Worm (Caenorhabditis elegans) whole organism, young adult: ENCODE data around the gene ngn-1.
A peak's percentile ranks its signal among the peaks of the same experiment; 100 is the strongest.

Experiments used
- C17E4.6 ChIP-seq: fragments of 200-800 bp; sonication (Bioruptor generic); IDR thresholded peaks from 2 replicates; pipeline ENCODE4 v1.3.6; 2022; ENCODE audit warnings: missing genetic modification reagents, missing genetic modification characterization, missing compliant biosample characterization
- D2030.7 ChIP-seq: fragments of 200-800 bp; sonication (Bioruptor generic); IDR thresholded peaks from 2 replicates; pipeline ENCODE4 v1.3.6; 2022; ENCODE audit warnings: missing genetic modification reagents, missing genetic modification characterization, missing compliant biosample characterization
- F49E8.2 ChIP-seq: sonication (generic microtip); optimal IDR thresholded peaks from 3 replicates; lab custom pipeline; 2017; ENCODE audit warnings: missing genetic modification characterization, mild to moderate bottlenecking, missing compliant biosample characterization, antibody characterized with exemption, moderate library complexity; ENCODE audit not compliant: insufficient read depth
- F55B11.4 ChIP-seq: sonication (generic microtip); optimal IDR thresholded peaks from 2 replicates; lab custom pipeline; 2016; ENCODE audit warnings: missing compliant biosample characterization, missing genetic modification characterization, borderline replicate concordance; ENCODE audit not compliant: insufficient read depth
- F57A8.1 ChIP-seq: fragments of 200-800 bp; sonication (Bioruptor generic); optimal IDR thresholded peaks from 2 replicates; lab custom pipeline; 2018; ENCODE audit warnings: mild to moderate bottlenecking, missing genetic modification characterization, moderate library complexity, missing compliant biosample characterization
- K12H6.12 ChIP-seq: fragments of 200-800 bp; sonication (Bioruptor generic); optimal IDR thresholded peaks from 2 replicates; lab custom pipeline; 2018; ENCODE audit warnings: mild to moderate bottlenecking, missing genetic modification characterization, missing compliant biosample characterization
- Y95B8A.8 ChIP-seq: fragments of 200-800 bp; sonication (Bioruptor generic); IDR thresholded peaks from 2 replicates; pipeline ENCODE4 v1.3.6; 2022; ENCODE audit warnings: missing genetic modification reagents, missing genetic modification characterization, missing compliant biosample characterization
- ZK185.1 ChIP-seq: sonication (generic microtip); optimal IDR thresholded peaks from 2 replicates; lab custom pipeline; 2016; ENCODE audit warnings: mild to moderate bottlenecking, missing genetic modification characterization, missing compliant biosample characterization; ENCODE audit not compliant: poor library complexity, severe bottlenecking
- akir-1 ChIP-seq: fragments of 200-800 bp; sonication (Bioruptor generic); optimal IDR thresholded peaks from 2 replicates; lab custom pipeline; 2018; ENCODE audit warnings: mild to moderate bottlenecking, missing genetic modification characterization, moderate library complexity, missing compliant biosample characterization
- ama-1 ChIP-seq, 3 experiments: fragments of 150-350 bp in 1 of 3; sonication (generic microtip) in 2 of 3; optimal IDR thresholded peaks; 2 replicates each; lab custom pipeline; 2014 to 2018; ENCODE audit warnings: missing biosample characterization in 2 of 3, missing genetic modification characterization in 2 of 3, missing genetic modification reagents in 2 of 3
- attf-3 ChIP-seq: fragments of 200-800 bp; sonication (Bioruptor generic); conservative IDR thresholded peaks from 2 replicates; pipeline ENCODE4 v1.3.6; 2022; ENCODE audit warnings: missing genetic modification reagents, missing genetic modification characterization, missing compliant biosample characterization
- attf-6 ChIP-seq: fragments of 200-800 bp; sonication (Bioruptor generic); IDR thresholded peaks from 2 replicates; pipeline ENCODE4 v1.3.6; 2022; ENCODE audit warnings: missing genetic modification reagents, missing genetic modification characterization, missing compliant biosample characterization
- bed-1 ChIP-seq: fragments of 200-800 bp; sonication (Bioruptor generic); IDR thresholded peaks from 2 replicates; pipeline ENCODE4 v1.3.6; 2022; ENCODE audit warnings: missing genetic modification reagents, missing genetic modification characterization, missing compliant biosample characterization
- ceh-58 ChIP-seq: fragments of 200-800 bp; sonication (Bioruptor generic); IDR thresholded peaks from 2 replicates; pipeline ENCODE4 v1.3.6; 2022; ENCODE audit warnings: missing genetic modification characterization, missing compliant biosample characterization
- ceh-79 ChIP-seq: sonication (generic microtip); optimal IDR thresholded peaks from 2 replicates; lab custom pipeline; 2017; ENCODE audit warnings: mild to moderate bottlenecking, missing genetic modification characterization, missing compliant biosample characterization
- ceh-91 ChIP-seq: fragments of 200-800 bp; sonication (Bioruptor generic); IDR thresholded peaks from 2 replicates; pipeline ENCODE4 v1.3.6; 2022; ENCODE audit warnings: missing genetic modification reagents, missing genetic modification characterization, missing compliant biosample characterization
- dpl-1 ChIP-seq: fragments of 150-350 bp; optimal IDR thresholded peaks from 2 replicates; lab custom pipeline; 2014; ENCODE audit warnings: missing biosample characterization, missing genetic modification reagents, missing genetic modification characterization
- efl-1 ChIP-seq: fragments of 150-350 bp; optimal IDR thresholded peaks from 2 replicates; lab custom pipeline; 2014; ENCODE audit warnings: missing biosample characterization, missing genetic modification reagents, missing genetic modification characterization
- egl-44 ChIP-seq: fragments of 200-800 bp; sonication (Bioruptor generic); IDR thresholded peaks from 2 replicates; pipeline ENCODE4 v1.3.6; 2022; ENCODE audit warnings: missing genetic modification reagents, missing genetic modification characterization, missing compliant biosample characterization
- gei-17 ChIP-seq: fragments of 200-800 bp; sonication (Bioruptor generic); optimal IDR thresholded peaks from 2 replicates; lab custom pipeline; 2018; ENCODE audit warnings: mild to moderate bottlenecking, missing genetic modification characterization, missing compliant biosample characterization
- him-1 ChIP-seq: sonication (generic microtip); optimal IDR thresholded peaks from 2 replicates; lab custom pipeline; 2016; ENCODE audit warnings: missing genotype, missing genetic modification reagents, missing genetic modification characterization, missing compliant biosample characterization
- hlh-26 ChIP-seq: fragments of 200-800 bp; sonication (Bioruptor generic); conservative IDR thresholded peaks from 2 replicates; pipeline ENCODE4 v1.3.6; 2022; ENCODE audit warnings: missing genetic modification reagents, missing genetic modification characterization, missing compliant biosample characterization
- hmg-1.2 ChIP-seq: fragments of 200-800 bp; sonication (Bioruptor generic); IDR thresholded peaks from 2 replicates; pipeline ENCODE4 v1.3.6; 2022; ENCODE audit warnings: missing genetic modification reagents, missing genetic modification characterization, missing compliant biosample characterization
- lin-26 ChIP-seq: fragments of 200-800 bp; sonication (Bioruptor generic); IDR thresholded peaks from 2 replicates; pipeline ENCODE4 v1.3.6; 2022; ENCODE audit warnings: missing genetic modification reagents, missing genetic modification characterization, missing compliant biosample characterization
- lin-35 ChIP-seq, 3 experiments: fragments of 150-350 bp in 2 of 3; sonication (generic microtip) in 1 of 3; optimal IDR thresholded peaks; 2 replicates each; lab custom pipeline; 2014 to 2018; ENCODE audit warnings: missing biosample characterization in 3 of 3, missing genetic modification characterization in 3 of 3, missing genetic modification reagents in 3 of 3
- lin-54 ChIP-seq: fragments of 200-800 bp; sonication (Bioruptor generic); optimal IDR thresholded peaks from 2 replicates; lab custom pipeline; 2018; ENCODE audit warnings: mild to moderate bottlenecking, missing genetic modification characterization, missing compliant biosample characterization
- lsl-1 ChIP-seq: fragments of 200-800 bp; sonication (Bioruptor generic); optimal IDR thresholded peaks from 2 replicates; lab custom pipeline; 2018; ENCODE audit warnings: mild to moderate bottlenecking, missing genetic modification characterization, moderate library complexity, missing compliant biosample characterization
- madf-10 ChIP-seq: sonication (generic microtip); optimal IDR thresholded peaks from 2 replicates; lab custom pipeline; 2016; ENCODE audit warnings: mild to moderate bottlenecking, missing genetic modification characterization, missing compliant biosample characterization
- madf-6 ChIP-seq: fragments of 200-800 bp; sonication (Bioruptor generic); IDR thresholded peaks from 2 replicates; pipeline ENCODE4 v1.3.6; 2022; ENCODE audit warnings: missing genetic modification reagents, missing genetic modification characterization, missing compliant biosample characterization
- nfya-1 ChIP-seq: sonication (generic microtip); optimal IDR thresholded peaks from 2 replicates; lab custom pipeline; 2017; ENCODE audit warnings: antibody characterized with exemption, missing compliant biosample characterization, missing genetic modification characterization, borderline replicate concordance; ENCODE audit not compliant: insufficient read depth
- nfya-2 ChIP-seq: fragments of 200-800 bp; sonication (Bioruptor generic); IDR thresholded peaks from 2 replicates; pipeline ENCODE4 v1.3.6; 2022; ENCODE audit warnings: missing genetic modification reagents, missing genetic modification characterization, missing compliant biosample characterization
- nhr-120 ChIP-seq: fragments of 200-800 bp; sonication (Bioruptor generic); IDR thresholded peaks from 2 replicates; pipeline ENCODE4 v1.3.6; 2022; ENCODE audit warnings: missing genetic modification characterization, missing compliant biosample characterization
- nhr-179 ChIP-seq: sonication (generic microtip); optimal IDR thresholded peaks from 2 replicates; lab custom pipeline; 2016; ENCODE audit warnings: mild to moderate bottlenecking, missing genetic modification characterization, missing compliant biosample characterization
- pbrm-1 ChIP-seq: fragments of 200-800 bp; sonication (Bioruptor generic); IDR thresholded peaks from 2 replicates; pipeline ENCODE4 v1.3.6; 2022; ENCODE audit warnings: missing genetic modification reagents, missing genetic modification characterization, missing compliant biosample characterization
- repo-1 ChIP-seq: sonication (generic microtip); optimal IDR thresholded peaks from 2 replicates; lab custom pipeline; 2017; ENCODE audit warnings: mild to moderate bottlenecking, missing genetic modification characterization, missing compliant biosample characterization
- sdz-38 ChIP-seq: sonication (generic microtip); optimal IDR thresholded peaks from 2 replicates; lab custom pipeline; 2016; ENCODE audit warnings: missing genotype, missing genetic modification characterization, missing compliant biosample characterization
- sea-2 ChIP-seq: fragments of 200-800 bp; sonication (Bioruptor generic); IDR thresholded peaks from 2 replicates; pipeline ENCODE4 v1.3.6; 2022; ENCODE audit warnings: missing genetic modification characterization, missing compliant biosample characterization
- somi-1 ChIP-seq: fragments of 200-800 bp; sonication (Bioruptor generic); optimal IDR thresholded peaks from 2 replicates; lab custom pipeline; 2018; ENCODE audit warnings: mild to moderate bottlenecking, missing genetic modification characterization, missing compliant biosample characterization
- tbp1 ChIP-seq: fragments of 200-800 bp; sonication (Bioruptor generic); optimal IDR thresholded peaks from 2 replicates; lab custom pipeline; 2018; ENCODE audit warnings: mild to moderate bottlenecking, missing genetic modification characterization, missing compliant biosample characterization
- tlf-1 ChIP-seq: fragments of 200-800 bp; sonication (Bioruptor generic); optimal IDR thresholded peaks from 2 replicates; lab custom pipeline; 2018; ENCODE audit warnings: mild to moderate bottlenecking, missing genetic modification characterization, missing compliant biosample characterization
- unc-130 ChIP-seq: sonication (generic microtip); optimal IDR thresholded peaks from 2 replicates; lab custom pipeline; 2016; ENCODE audit warnings: missing genetic modification reagents, missing genetic modification characterization, missing compliant biosample characterization
- xnd-1 ChIP-seq: sonication (generic microtip); optimal IDR thresholded peaks from 2 replicates; lab custom pipeline; 2016; ENCODE audit warnings: missing genotype, missing genetic modification reagents, missing genetic modification characterization, missing compliant biosample characterization
- ztf-18 ChIP-seq: sonication (generic microtip); optimal IDR thresholded peaks from 2 replicates; lab custom pipeline; 2016; ENCODE audit warnings: missing genotype, mild to moderate bottlenecking, missing genetic modification characterization, missing compliant biosample characterization
- ztf-22 ChIP-seq: fragments of 200-800 bp; sonication (Bioruptor generic); optimal IDR thresholded peaks from 2 replicates; lab custom pipeline; 2018; ENCODE audit warnings: mild to moderate bottlenecking, missing genetic modification characterization, moderate library complexity, missing compliant biosample characterization
- ztf-26 ChIP-seq: sonication (generic microtip); optimal IDR thresholded peaks from 2 replicates; lab custom pipeline; 2017; ENCODE audit warnings: missing genetic modification characterization, missing compliant biosample characterization

ngn-1 gene

DNA sequence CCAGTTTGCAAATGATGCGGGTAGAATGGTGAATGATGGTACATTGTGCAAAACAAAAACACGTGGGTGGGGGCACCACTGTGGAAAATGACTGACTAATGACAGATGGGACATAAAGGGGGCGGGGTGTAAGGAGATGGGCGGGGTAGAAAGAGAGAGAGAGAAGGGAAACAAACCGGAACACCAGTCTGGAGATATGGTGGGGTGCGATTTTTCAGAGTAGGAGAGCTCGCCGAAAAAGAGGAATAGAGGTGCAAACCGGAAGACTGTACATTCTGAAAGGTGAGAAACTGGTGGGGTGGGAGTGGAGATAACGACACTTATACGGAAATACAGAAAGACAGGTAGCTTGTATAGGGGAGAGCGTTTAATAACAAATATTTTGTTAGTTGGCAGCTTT lies at the start of gene ngn-1:
TSS of gene ngn-1 (minus strand) at position 101 of the 400 bp plus-strand sequence.
- no peak for TF ChIP-seq nfya-1

DNA sequence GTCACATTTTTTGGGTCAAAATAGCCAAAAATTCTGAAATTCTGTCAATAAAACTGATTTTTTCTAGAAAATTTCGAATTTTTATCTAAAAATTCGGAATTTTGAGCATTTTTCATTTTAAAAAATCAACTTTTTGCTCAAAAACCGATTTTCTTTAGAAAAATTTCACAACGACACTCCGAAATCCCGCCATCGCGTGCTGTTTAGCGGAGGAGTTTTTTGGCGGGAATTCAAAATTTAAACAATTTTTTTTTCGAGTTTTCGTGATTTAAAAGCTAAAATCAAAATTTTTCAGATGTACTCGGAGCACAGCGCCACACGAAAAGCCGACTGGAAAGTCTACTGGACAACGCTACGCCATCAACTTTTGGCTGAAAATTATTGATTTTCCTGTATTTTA lies 49.6 kb upstream of the ngn-1 start:
- TF ChIP-seq ztf-18 (tag; lab: Kevin White, UChicago) (peak; percentile 31), him-1 (tag; lab: Kevin White, UChicago) (no peak), tlf-1 (GFP tag; lab: Kevin White, UChicago) (no peak), attf-3 (GFP tag; lab: Robert Waterston, UW) (peak; percentile 86), dpl-1 (GFP tag; lab: Kevin White, UChicago) (no peak), efl-1 (GFP tag; lab: Kevin White, UChicago) (peak; percentile 43), ama-1 (optimal IDR thresholded peaks at IDR 0.05; lab: Kevin White, UChicago) (no peak), ama-1 (GFP tag; optimal IDR thresholded peaks at IDR 0.05; lab: Kevin White, UChicago) (no peak), nhr-179 (tag; lab: Kevin White, UChicago) (no peak), egl-44 (no peak), lsl-1 (GFP tag; lab: Kevin White, UChicago) (no peak), ZK185.1 (tag; lab: Kevin White, UChicago) (no peak), lin-26 (GFP tag; lab: Robert Waterston, UW) (no peak), F55B11.4 (tag; lab: Kevin White, UChicago) (no peak), madf-6 (GFP tag; lab: Robert Waterston, UW) (peak; percentile 18; the same call in 1 of the 2 replicates), tbp1 (no peak), repo-1 (tag; lab: Kevin White, UChicago) (no peak), bed-1 (GFP tag; lab: Robert Waterston, UW) (no peak), lin-54 (peak; percentile 68)

DNA sequence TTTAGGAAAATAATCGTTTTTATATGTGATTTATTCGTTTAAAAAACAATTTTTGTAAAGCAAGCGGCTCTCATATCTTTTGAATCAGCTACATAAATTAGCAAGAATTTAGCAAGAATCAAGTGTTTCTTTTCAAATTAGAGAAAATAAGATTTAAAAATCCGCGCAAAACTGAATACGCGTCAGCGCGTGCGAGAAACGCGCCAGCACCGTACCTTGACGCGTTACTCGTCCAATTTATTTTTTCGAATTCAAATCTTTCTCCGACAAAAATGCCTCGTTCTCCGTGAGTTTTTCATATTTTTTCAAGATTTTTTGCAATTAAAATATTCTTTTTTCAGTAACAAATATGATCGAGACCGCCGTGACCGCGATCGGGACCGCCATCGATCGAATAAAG lies 48.2 kb upstream of the ngn-1 start, which contains the start of gene Y94H6A.3:
TSS of gene Y94H6A.3 (plus strand) at position 232 of the 400 bp plus-strand sequence.
- TF ChIP-seq gei-17 (GFP tag; lab: Kevin White, UChicago): peak; percentile 50
- TF ChIP-seq F57A8.1 (GFP tag; lab: Kevin White, UChicago): no peak
- 0 out of 2 replicates have a peak, but pooled peaks have one; percentile 37 for TF ChIP-seq ceh-91 (GFP tag; lab: Robert Waterston, UW)
- no peak for TF ChIP-seq unc-130 (GFP tag; lab: Kevin White, UChicago)
- no peak for TF ChIP-seq nhr-120 (GFP tag; lab: Robert Waterston, UW)
- no peak for TF ChIP-seq F49E8.2 (tag; lab: Kevin White, UChicago)
- no peak for TF ChIP-seq C17E4.6 (GFP tag; lab: Robert Waterston, UW)
- TF ChIP-seq sea-2 (GFP tag; lab: Robert Waterston, UW): no peak
- peak; percentile 77 for TF ChIP-seq pbrm-1 (GFP tag; lab: Robert Waterston, UW)
- TF ChIP-seq attf-6 (GFP tag; lab: Robert Waterston, UW): no peak
- no peak for TF ChIP-seq somi-1
- no peak for TF ChIP-seq sdz-38 (tag; lab: Kevin White, UChicago)
- peak; percentile 67 for TF ChIP-seq D2030.7
- peak; percentile 14 for TF ChIP-seq K12H6.12 (tag; lab: Kevin White, UChicago)
- TF ChIP-seq ama-1 (optimal IDR thresholded peaks at IDR 0.05; lab: Kevin White, UChicago): no peak
- TF ChIP-seq ama-1 (GFP tag; optimal IDR thresholded peaks at IDR 0.05; lab: Kevin White, UChicago): no peak
- no peak for TF ChIP-seq nfya-2 (GFP tag; lab: Robert Waterston, UW)
- TF ChIP-seq hmg-1.2: peak; percentile 60; the same call in 1 of the 2 replicates
- no peak for TF ChIP-seq Y95B8A.8
- TF ChIP-seq lin-35 (GFP tag; optimal IDR thresholded peaks at IDR 0.05; lab: Kevin White, UChicago): peak; percentile 63 to 95 (median 80)
- TF ChIP-seq ztf-22 (GFP tag; lab: Kevin White, UChicago): no peak
- no peak for TF ChIP-seq ceh-58 (GFP tag; lab: Robert Waterston, UW)
- TF ChIP-seq xnd-1 (tag; lab: Kevin White, UChicago): peak; percentile 53
- TF ChIP-seq ceh-79 (tag; lab: Kevin White, UChicago): no peak
- no peak for TF ChIP-seq F55B11.4 (tag; lab: Kevin White, UChicago)
- TF ChIP-seq madf-10: no peak
- TF ChIP-seq nfya-1: no peak
- no peak for TF ChIP-seq akir-1
- TF ChIP-seq ztf-26 (tag; lab: Kevin White, UChicago): no peak
- no peak for TF ChIP-seq hlh-26 (GFP tag; lab: Robert Waterston, UW)
